Worm (Caenorhabditis elegans): ENCODE data around the gene cgef-1.

- TF ChIP-seq ceh-9 (tag; optimal IDR thresholded peaks at IDR 0.05) (no peak), ztf-4 (tag; optimal IDR thresholded peaks at IDR 0.05) (no peak), ama-1 (optimal IDR thresholded peaks at IDR 0.05) (no peak), fos-1 (tag; optimal IDR thresholded peaks at IDR 0.05) (no peak), ceh-16 (tag; optimal IDR thresholded peaks at IDR 0.05) (no peak), nhr-237 (tag; optimal IDR thresholded peaks at IDR 0.05) (no peak), egl-27 (tag; optimal IDR thresholded peaks at IDR 0.05) (no peak), pqm-1 (tag; optimal IDR thresholded peaks at IDR 0.05) (no peak), pha-4 (tag; optimal IDR thresholded peaks at IDR 0.05) (no peak)
Observed at ce11 chrX:2820148-2820547, 48.3 kb downstream of the cgef-1 start, which contains the start of gene tsp-6.
